Fruit fly (Drosophila melanogaster): Measurements from ENCODE around the gene CG9961.

CG9961 gene

dm6 chr2L:2734946-2735345 lies 9.8 kb downstream of the CG9961 start (continued):
- TF ChIP-seq CG6276 (GFP tag; optimal IDR thresholded peaks at IDR 0.05), result no peak
- TF ChIP-seq Sox102F (GFP tag; optimal IDR thresholded peaks at IDR 0.05), result no peak
- no peak for TF ChIP-seq dac (GFP tag; optimal IDR thresholded peaks at IDR 0.05)
- TF ChIP-seq Smox (GFP tag; optimal IDR thresholded peaks at IDR 0.05), result no peak
- no peak for TF ChIP-seq CG6792 (GFP tag; optimal IDR thresholded peaks at IDR 0.05)
- TF ChIP-seq CG31627 (GFP tag; optimal IDR thresholded peaks at IDR 0.05), result no peak
- no peak for TF ChIP-seq Sox15 (GFP tag; optimal IDR thresholded peaks at IDR 0.05)
- TF ChIP-seq CG10669 (GFP tag; optimal IDR thresholded peaks at IDR 0.05), result peak; percentile 30
- no peak for TF ChIP-seq Eip75B (GFP tag; optimal IDR thresholded peaks at IDR 0.05)
- TF ChIP-seq Ets96B (tag; optimal IDR thresholded peaks at IDR 0.05), result no peak

- TF ChIP-seq CG34406 (GFP tag; optimal IDR thresholded peaks at IDR 0.05), result peak; percentile 66
- TF ChIP-seq Sox102F (GFP tag; optimal IDR thresholded peaks at IDR 0.05), result no peak
- TF ChIP-seq Eip78C (GFP tag), result peak; percentile 94
- no peak for TF ChIP-seq CG6854 (GFP tag; optimal IDR thresholded peaks at IDR 0.05)
- TF ChIP-seq CG6808 (GFP tag; optimal IDR thresholded peaks at IDR 0.05), result peak; percentile 91
- peak; percentile 67 for TF ChIP-seq CG11902 (GFP tag; optimal IDR thresholded peaks at IDR 0.05)
- TF ChIP-seq esn (GFP tag; optimal IDR thresholded peaks at IDR 0.05), result peak; percentile 81
- TF ChIP-seq CG9139 (GFP tag; optimal IDR thresholded peaks at IDR 0.05), result peak; percentile 82
- TF ChIP-seq Sox14 (GFP tag; optimal IDR thresholded peaks at IDR 0.05), result peak; percentile 86
- peak; percentile 69 to 79 for TF ChIP-seq salr (GFP tag; optimal IDR thresholded peaks at IDR 0.05)
- peak; percentile 48 for TF ChIP-seq CG8632 (GFP tag; optimal IDR thresholded peaks at IDR 0.05)
- peak; percentile 86 for TF ChIP-seq CG32006 (GFP tag; optimal IDR thresholded peaks at IDR 0.05)
- peak; percentile 68 for TF ChIP-seq Lpt (GFP tag; optimal IDR thresholded peaks at IDR 0.05)
- peak; percentile 79 for TF ChIP-seq Gug (GFP tag; IDR thresholded peaks at IDR 0.05)
- peak; percentile 76 for TF ChIP-seq eg (GFP tag; IDR thresholded peaks at IDR 0.05)
- TF ChIP-seq fkh (GFP tag; optimal IDR thresholded peaks at IDR 0.05), result no peak
- TF ChIP-seq Hr39 (GFP tag; optimal IDR thresholded peaks at IDR 0.05), result peak; percentile 78
- TF ChIP-seq Eip75B (GFP tag; optimal IDR thresholded peaks at IDR 0.05), result peak; percentile 71
- TF ChIP-seq ss (GFP tag; optimal IDR thresholded peaks at IDR 0.05), result peak; percentile 83 to 87
- peak; percentile 59 for TF ChIP-seq CG4318 (GFP tag; optimal IDR thresholded peaks at IDR 0.05)
- peak; percentile 79 for TF ChIP-seq CG1621 (tag; optimal IDR thresholded peaks at IDR 0.05)
- peak; percentile 78 for TF ChIP-seq Met (GFP tag; optimal IDR thresholded peaks at IDR 0.05)
- TF ChIP-seq CG6163 (GFP tag; IDR thresholded peaks at IDR 0.05), result peak; percentile 76
- TF ChIP-seq CG6792 (GFP tag; optimal IDR thresholded peaks at IDR 0.05), result peak; percentile 76
- TF ChIP-seq Sox15 (GFP tag; optimal IDR thresholded peaks at IDR 0.05), result peak; percentile 60
- TF ChIP-seq CG3919 (GFP tag; optimal IDR thresholded peaks at IDR 0.05), result peak; percentile 82
- peak; percentile 72 for TF ChIP-seq CG7368 (GFP tag; optimal IDR thresholded peaks at IDR 0.05)
- peak; percentile 16 for TF ChIP-seq vri (GFP tag; optimal IDR thresholded peaks at IDR 0.05)
- TF ChIP-seq Hr4 (GFP tag; optimal IDR thresholded peaks at IDR 0.05), result peak; percentile 74
- TF ChIP-seq pdm3 (GFP tag; optimal IDR thresholded peaks at IDR 0.05), result peak; percentile 83
- TF ChIP-seq dac (GFP tag; optimal IDR thresholded peaks at IDR 0.05), result peak; percentile 36
- TF ChIP-seq CG10631 (GFP tag; optimal IDR thresholded peaks at IDR 0.05), result peak; percentile 84
- peak; percentile 91 for TF ChIP-seq CG10669 (GFP tag; optimal IDR thresholded peaks at IDR 0.05)
- peak; percentile 61 for TF ChIP-seq Smox (GFP tag; optimal IDR thresholded peaks at IDR 0.05)
- TF ChIP-seq CG6276 (GFP tag; optimal IDR thresholded peaks at IDR 0.05), result peak; percentile 74
- TF ChIP-seq Eip93F (GFP tag; optimal IDR thresholded peaks at IDR 0.05), result no peak
- peak; percentile 79 for TF ChIP-seq CG31627 (GFP tag; optimal IDR thresholded peaks at IDR 0.05)
- peak; percentile 90 for TF ChIP-seq svp (GFP tag)
- peak; percentile 82 for TF ChIP-seq CG15336 (GFP tag; IDR thresholded peaks at IDR 0.05)
- peak; percentile 89 for TF ChIP-seq spab (GFP tag; optimal IDR thresholded peaks at IDR 0.05)
- TF ChIP-seq fd85E (GFP tag; optimal IDR thresholded peaks at IDR 0.05), result no peak
- no peak for TF ChIP-seq Hr38 (GFP tag; optimal IDR thresholded peaks at IDR 0.05)
- TF ChIP-seq CG11294 (GFP tag; IDR thresholded peaks at IDR 0.05), result peak; percentile 72
- TF ChIP-seq topi (GFP tag; optimal IDR thresholded peaks at IDR 0.05), result peak; percentile 67
- peak; percentile 31 for TF ChIP-seq Blimp-1 (GFP tag; optimal IDR thresholded peaks at IDR 0.05)
- TF ChIP-seq Ets21C (GFP tag; optimal IDR thresholded peaks at IDR 0.05), result peak; percentile 64
- TF ChIP-seq CG11762 (GFP tag; optimal IDR thresholded peaks at IDR 0.05; ENCODE audit: insufficient read depth), result peak; percentile 77
- TF ChIP-seq CG8119 (GFP tag; IDR thresholded peaks at IDR 0.05), result peak; percentile 81
Observed at dm6 chr2L:2734215-2734614, 10.5 kb downstream of the CG9961 start.

Measured in whole organism, prepupa.